Worm (Caenorhabditis elegans) whole organism, L4/young adult: ENCODE measurements around the gene R08C7.11.

Experiments used
- W03F9.2 ChIP-seq: fragments of 150-350 bp; optimal IDR thresholded peaks from 2 replicates; lab custom pipeline; 2014; ENCODE audit warnings: missing biosample characterization, missing genetic modification characterization
- dao-5 ChIP-seq: sonication (generic microtip); optimal IDR thresholded peaks from 2 replicates; lab custom pipeline; 2016; ENCODE audit warnings: missing genotype, missing genetic modification characterization, moderate library complexity, missing compliant biosample characterization
- him-1 ChIP-seq: sonication (generic microtip); optimal IDR thresholded peaks from 2 replicates; lab custom pipeline; 2016; ENCODE audit warnings: missing genotype, missing genetic modification reagents, missing genetic modification characterization, missing compliant biosample characterization

R08C7.11 gene

ce11 chrIV:4447367-4447766 lies 7.4 kb downstream of the R08C7.11 start:
- TF ChIP-seq W03F9.2 (no peak), dao-5 (tag; lab: Kevin White, UChicago) (no peak), him-1 (tag; lab: Kevin White, UChicago) (no peak)

- TF ChIP-seq W03F9.2 (no peak), dao-5 (tag; lab: Kevin White, UChicago) (no peak), him-1 (tag; lab: Kevin White, UChicago) (no peak)
These were observed 7.6 kb downstream of the R08C7.11 start, which contains the start of gene chat-1 for ce11 chrIV:4447284-4447366. Gene chat-1 (plus strand): TSS chrIV:4447331.

ce11 chrIV:4446884-4447283 lies 7.9 kb downstream of the R08C7.11 start:
- TF ChIP-seq him-1 (tag; lab: Kevin White, UChicago) (no peak), dao-5 (tag; lab: Kevin White, UChicago) (no peak), W03F9.2 (no peak)

ce11 chrIV:4445711-4446290 lies 8.9 kb downstream of the R08C7.11 start, which contains the start of the genes wapl-1 and htz-1:
Gene wapl-1 (minus strand): TSS chrIV:4445740.
Gene htz-1 (plus strand): TSS chrIV:4446216.
- TF ChIP-seq dao-5 (tag; lab: Kevin White, UChicago), result no peak
- peak; percentile 96 for TF ChIP-seq W03F9.2
- TF ChIP-seq him-1 (tag; lab: Kevin White, UChicago), result peak; percentile 43

- TF ChIP-seq dao-5 (tag; lab: Kevin White, UChicago), result no peak
- TF ChIP-seq W03F9.2, result no peak
- no peak for TF ChIP-seq him-1 (tag; lab: Kevin White, UChicago)
These were observed 13.7 kb downstream of the R08C7.11 start, which contains the start of gene fbxb-75 for ce11 chrIV:4441077-4441476. Gene fbxb-75 (minus strand): TSS chrIV:4441177.

- TF ChIP-seq dao-5 (tag; lab: Kevin White, UChicago) (no peak), W03F9.2 (no peak), him-1 (tag; lab: Kevin White, UChicago) (no peak)
These were observed 15.5 kb downstream of the R08C7.11 start, which contains the start of gene fbxb-74 for ce11 chrIV:4439190-4439589. Gene fbxb-74 (minus strand): TSS chrIV:4439290.

ce11 chrIV:4437825-4438224 lies 16.9 kb downstream of the R08C7.11 start:
- TF ChIP-seq W03F9.2 (no peak), dao-5 (tag; lab: Kevin White, UChicago) (no peak), him-1 (tag; lab: Kevin White, UChicago) (no peak)

- TF ChIP-seq dao-5 (tag; lab: Kevin White, UChicago) (no peak), him-1 (tag; lab: Kevin White, UChicago) (no peak), W03F9.2 (no peak)
These were observed 20.2 kb downstream of the R08C7.11 start, which contains the start of the genes R08C7.8 and R08C7.4 for ce11 chrIV:4434441-4435084. Gene R08C7.8 (minus strand): TSS chrIV:4434541. Gene R08C7.4 (plus strand): TSS chrIV:4435034.

ce11 chrIV:4429901-4430300 lies 24.8 kb downstream of the R08C7.11 start, which contains the start of the genes str-185 and R08C7.5:
Gene str-185 (minus strand): TSS chrIV:4430001.
Gene R08C7.5 (plus strand): TSS chrIV:4430229.
- TF ChIP-seq dao-5 (tag; lab: Kevin White, UChicago), result no peak
- TF ChIP-seq W03F9.2, result no peak
- TF ChIP-seq him-1 (tag; lab: Kevin White, UChicago), result no peak

ce11 chrIV:4423885-4424284 lies 30.9 kb downstream of the R08C7.11 start:
- no peak for TF ChIP-seq him-1 (tag; lab: Kevin White, UChicago)
- TF ChIP-seq dao-5 (tag; lab: Kevin White, UChicago), result no peak
- no peak for TF ChIP-seq W03F9.2

ce11 chrIV:4423026-4423425 lies 31.7 kb downstream of the R08C7.11 start:
- TF ChIP-seq W03F9.2, result no peak
- no peak for TF ChIP-seq him-1 (tag; lab: Kevin White, UChicago)
- no peak for TF ChIP-seq dao-5 (tag; lab: Kevin White, UChicago)

ce11 chrIV:4422029-4422428 lies 32.7 kb downstream of the R08C7.11 start, which contains the start of gene clec-175:
Gene clec-175 (plus strand): TSS chrIV:4422329.
- TF ChIP-seq dao-5 (tag; lab: Kevin White, UChicago) (no peak), W03F9.2 (no peak), him-1 (tag; lab: Kevin White, UChicago) (no peak)

ce11 chrIV:4413114-4413513 lies 41.6 kb downstream of the R08C7.11 start:
- TF ChIP-seq W03F9.2 (no peak), him-1 (tag; lab: Kevin White, UChicago) (no peak), dao-5 (tag; lab: Kevin White, UChicago) (no peak)

ce11 chrIV:4411948-4412335 lies 42.8 kb downstream of the R08C7.11 start:
- TF ChIP-seq him-1 (tag; lab: Kevin White, UChicago) (no peak), dao-5 (tag; lab: Kevin White, UChicago) (no peak), W03F9.2 (no peak)
